5 worm cellular contexts compared by ENCODE assay signal in genomic region chrIV:17093701-17094100, ce11.
TF ChIP-seq lines count a peak whose summit lies in the region.

Gene Y116A8C.29 (plus strand): TSS chrIV:17094028.

TF ChIP-seq in whole organism, L1 larva, 84 proteins besides CTCF, POLR2A, EP300 and RAD21:
- TF ChIP-seq nhr-47 (tag; optimal IDR thresholded peaks at IDR 0.05; lab: Kevin White, UChicago): no peak
- TF ChIP-seq lin-39 (tag; optimal IDR thresholded peaks at IDR 0.05; lab: Kevin White, UChicago): no peak
- TF ChIP-seq alr-1 (tag; optimal IDR thresholded peaks at IDR 0.05; lab: Kevin White, UChicago; ENCODE audit: borderline replicate concordance): no peak
- TF ChIP-seq fos-1 (tag; optimal IDR thresholded peaks at IDR 0.05; lab: Kevin White, UChicago): no peak
- TF ChIP-seq mep-1 (tag; optimal IDR thresholded peaks at IDR 0.05; lab: Kevin White, UChicago): peak; percentile 2
- TF ChIP-seq hlh-17 (GFP tag; optimal IDR thresholded peaks at IDR 0.05; lab: Kevin White, UChicago; ENCODE audit: borderline replicate concordance): no peak
- no peak for TF ChIP-seq F16B12.6 (tag; optimal IDR thresholded peaks at IDR 0.05; lab: Kevin White, UChicago)
- no peak for TF ChIP-seq efl-1 (optimal IDR thresholded peaks at IDR 0.05; lab: Kevin White, UChicago)
- TF ChIP-seq efl-1 (GFP tag; optimal IDR thresholded peaks at IDR 0.05 in 1 of 2; lab: Kevin White, UChicago): peak in 1 of 2 experiments; percentile 89
- TF ChIP-seq nhr-90 (tag; optimal IDR thresholded peaks at IDR 0.05; lab: Kevin White, UChicago; ENCODE audit: poor library complexity): no peak
- peak in 1 of 2 experiments; percentile 24 for TF ChIP-seq lin-35 (GFP tag; optimal IDR thresholded peaks at IDR 0.05; lab: Kevin White, UChicago)
TF ChIP-seq in whole organism, L1 larva: peak in this region for 3.

TF ChIP-seq in whole organism, L2 larva, 48 proteins besides CTCF, POLR2A, EP300 and RAD21:
- no peak for TF ChIP-seq crh-2 (tag; optimal IDR thresholded peaks at IDR 0.05; lab: Kevin White, UChicago)
- TF ChIP-seq lin-11 (tag; optimal IDR thresholded peaks at IDR 0.05; lab: Kevin White, UChicago): no peak
- TF ChIP-seq fos-1 (tag; optimal IDR thresholded peaks at IDR 0.05; lab: Kevin White, UChicago): peak; percentile 14
- no peak for TF ChIP-seq alr-1 (tag; optimal IDR thresholded peaks at IDR 0.05; lab: Kevin White, UChicago)

TF ChIP-seq in whole organism, L3 larva, 47 proteins besides CTCF, POLR2A, EP300 and RAD21:
- TF ChIP-seq pha-4 (tag; optimal IDR thresholded peaks at IDR 0.05; lab: Kevin White, UChicago) (peak; percentile 91), fkh-2 (tag; optimal IDR thresholded peaks at IDR 0.05; lab: Kevin White, UChicago) (no peak)
TF ChIP-seq in whole organism, L3 larva: peak in this region for 1.

TF ChIP-seq in whole organism, L4 larva, 104 proteins besides CTCF, POLR2A, EP300 and RAD21:
- peak; percentile 14 for TF ChIP-seq dve-1 (tag; optimal IDR thresholded peaks at IDR 0.05; lab: Kevin White, UChicago; ENCODE audit: insufficient read depth)
- no peak for TF ChIP-seq zip-2 (tag; optimal IDR thresholded peaks at IDR 0.05; lab: Kevin White, UChicago)
- TF ChIP-seq unc-62 (GFP tag; optimal IDR thresholded peaks at IDR 0.05 in 1 of 2; lab: Kevin White, UChicago): peak in 1 of 2 experiments; percentile 25
- no peak for TF ChIP-seq unc-62 (tag; optimal IDR thresholded peaks at IDR 0.05; lab: Kevin White, UChicago)
- TF ChIP-seq vab-7 (GFP tag; IDR thresholded peaks at IDR 0.05; lab: Robert Waterston, UW): no peak
- no peak for TF ChIP-seq pha-4 (GFP tag; IDR thresholded peaks at IDR 0.05; lab: Robert Waterston, UW)
- TF ChIP-seq pha-4 (tag; optimal IDR thresholded peaks at IDR 0.05; lab: Kevin White, UChicago): peak; percentile 27

TF ChIP-seq in whole organism, young adult, 124 proteins besides CTCF, POLR2A, EP300 and RAD21:
- no peak for TF ChIP-seq nhr-27 (tag; optimal IDR thresholded peaks at IDR 0.05; lab: Kevin White, UChicago)
- TF ChIP-seq sdz-38 (tag; optimal IDR thresholded peaks at IDR 0.05; lab: Kevin White, UChicago): no peak
- TF ChIP-seq lin-26 (GFP tag; IDR thresholded peaks at IDR 0.05; lab: Robert Waterston, UW): no peak
- TF ChIP-seq zfh-2 (GFP tag; conservative IDR thresholded peaks at IDR 0.05; lab: Robert Waterston, UW): no peak
- TF ChIP-seq pha-4 (tag; optimal IDR thresholded peaks at IDR 0.05; lab: Kevin White, UChicago): peak; percentile 36
- no peak for TF ChIP-seq repo-1 (tag; optimal IDR thresholded peaks at IDR 0.05; lab: Kevin White, UChicago)
- TF ChIP-seq efl-1 (GFP tag; optimal IDR thresholded peaks at IDR 0.05; lab: Kevin White, UChicago): no peak
- no peak for TF ChIP-seq Y67H2A.10 (GFP tag; conservative IDR thresholded peaks at IDR 0.05; lab: Robert Waterston, UW)
- TF ChIP-seq hmg-1.2 (GFP tag; IDR thresholded peaks at IDR 0.05; lab: Robert Waterston, UW): peak; percentile 7; the same call in 1 of the 2 replicates
